Worm (Caenorhabditis elegans) whole organism, L1 larva: ENCODE data around the gene par-5.

ENCODE experiments used
- C04F5.9 ChIP-seq: sonication (generic microtip); optimal IDR thresholded peaks from 2 replicates; lab custom pipeline; 2016; ENCODE audit warnings: missing genetic modification characterization, missing compliant biosample characterization
- C16A3.4 ChIP-seq: fragments of 150-350 bp; optimal IDR thresholded peaks from 2 replicates; lab custom pipeline; 2014; ENCODE audit warnings: missing biosample characterization, missing genetic modification characterization
- C34B4.2 ChIP-seq: sonication (generic microtip); optimal IDR thresholded peaks from 2 replicates; lab custom pipeline; 2017; ENCODE audit warnings: mild to moderate bottlenecking, missing genetic modification characterization, missing compliant biosample characterization
- F16B12.6 ChIP-seq: fragments of 150-350 bp; optimal IDR thresholded peaks from 2 replicates; lab custom pipeline; 2014; ENCODE audit warnings: missing biosample characterization, missing genetic modification characterization
- aha-1 ChIP-seq: fragments of 150-350 bp; optimal IDR thresholded peaks from 2 replicates; lab custom pipeline; 2014; ENCODE audit warnings: missing biosample characterization, missing genetic modification characterization
- alr-1 ChIP-seq: fragments of 200-800 bp; sonication (Bioruptor generic); optimal IDR thresholded peaks from 2 replicates; lab custom pipeline; 2018; ENCODE audit warnings: borderline replicate concordance, mild to moderate bottlenecking, missing genetic modification characterization, missing compliant biosample characterization
- aly-2 ChIP-seq: fragments of 150-350 bp; optimal IDR thresholded peaks from 2 replicates; lab custom pipeline; 2014; ENCODE audit warnings: missing biosample characterization, missing genetic modification characterization
- ama-1 ChIP-seq: fragments of 150-350 bp; optimal IDR thresholded peaks from 2 replicates; lab custom pipeline; 2014
- blmp-1 ChIP-seq: fragments of 150-350 bp; optimal IDR thresholded peaks from 2 replicates; lab custom pipeline; 2014; ENCODE audit warnings: missing biosample characterization, missing genetic modification characterization
- ceh-8 ChIP-seq: fragments of 200-800 bp; sonication (Bioruptor generic); optimal IDR thresholded peaks from 2 replicates; lab custom pipeline; 2018; ENCODE audit warnings: mild to moderate bottlenecking, missing genetic modification characterization, moderate library complexity, missing compliant biosample characterization
- ceh-82 ChIP-seq, 3 experiments: fragments of 150-350 bp in 1 of 3; sonication (generic microtip) in 2 of 3; optimal IDR thresholded peaks; 2 replicates each; lab custom pipeline; 2014 to 2017; ENCODE audit warnings: missing biosample characterization in 3 of 3, missing genetic modification characterization in 3 of 3
- ceh-88 ChIP-seq: fragments of 200-800 bp; sonication (Bioruptor generic); IDR thresholded peaks from 2 replicates; pipeline ENCODE4 v1.3.6; 2022; ENCODE audit warnings: missing genetic modification characterization, missing compliant biosample characterization
- ces-1 ChIP-seq: fragments of 150-350 bp; optimal IDR thresholded peaks from 2 replicates; lab custom pipeline; 2014; ENCODE audit warnings: missing biosample characterization, missing genetic modification reagents, missing genetic modification characterization
- efl-1 ChIP-seq, 4 experiments: fragments of 150-350 bp; optimal IDR thresholded peaks in 3 of 4; peaks in 1 of 4; 1 replicate in 1 of 4; 2 replicates in 3 of 4; lab custom pipeline; 2014; ENCODE audit warnings: missing biosample characterization in 2 of 4, missing genetic modification characterization in 2 of 4, missing genetic modification reagents in 2 of 4
- efl-3 ChIP-seq: fragments of 200-800 bp; sonication (Bioruptor generic); optimal IDR thresholded peaks from 2 replicates; lab custom pipeline; 2018; ENCODE audit warnings: mild to moderate bottlenecking, missing genetic modification characterization, missing compliant biosample characterization
- egl-13 ChIP-seq: sonication (generic microtip); optimal IDR thresholded peaks from 2 replicates; lab custom pipeline; 2016; ENCODE audit warnings: missing genotype, missing genetic modification reagents, missing genetic modification characterization, missing compliant biosample characterization
- egl-27 ChIP-seq, 2 experiments: fragments of 150-350 bp in 1 of 2; sonication (generic microtip); optimal IDR thresholded peaks; 3 replicates each; lab custom pipeline; 2017 to 2018; ENCODE audit warnings: missing biosample characterization in 2 of 2, missing genetic modification characterization in 2 of 2, missing genetic modification reagents in 2 of 2
- elt-2 ChIP-seq: sonication (generic microtip); optimal IDR thresholded peaks from 2 replicates; lab custom pipeline; 2016; ENCODE audit warnings: missing genetic modification characterization, mild to moderate bottlenecking, inconsistent platforms, missing compliant biosample characterization, missing genetic modification reagents
- fkh-10 ChIP-seq: sonication (generic microtip); optimal IDR thresholded peaks from 2 replicates; lab custom pipeline; 2017; ENCODE audit warnings: missing biosample characterization, missing genetic modification reagents, missing genetic modification characterization
- fkh-4 ChIP-seq: sonication (generic microtip); optimal IDR thresholded peaks from 2 replicates; lab custom pipeline; 2016; ENCODE audit warnings: missing compliant biosample characterization, missing genetic modification characterization, borderline replicate concordance
- fos-1 ChIP-seq: fragments of 150-350 bp; optimal IDR thresholded peaks from 2 replicates; lab custom pipeline; 2014; ENCODE audit warnings: missing biosample characterization, missing genetic modification characterization
- irx-1 ChIP-seq: sonication (generic microtip); optimal IDR thresholded peaks from 2 replicates; lab custom pipeline; 2016; ENCODE audit warnings: missing genetic modification characterization, missing compliant biosample characterization
- jun-1 ChIP-seq: fragments of 150-350 bp; optimal IDR thresholded peaks from 2 replicates; lab custom pipeline; 2014; ENCODE audit warnings: missing biosample characterization, missing genetic modification reagents, missing genetic modification characterization
- lin-35 ChIP-seq, 2 experiments: fragments of 150-350 bp; optimal IDR thresholded peaks; 2 replicates each; lab custom pipeline; 2014; ENCODE audit warnings: missing biosample characterization in 2 of 2, missing genetic modification characterization in 2 of 2, missing genetic modification reagents in 2 of 2
- lin-39 ChIP-seq: fragments of 150-350 bp; optimal IDR thresholded peaks from 2 replicates; lab custom pipeline; 2014; ENCODE audit warnings: missing biosample characterization, missing genetic modification reagents, missing genetic modification characterization
- lir-3 ChIP-seq: sonication (generic microtip); optimal IDR thresholded peaks from 2 replicates; lab custom pipeline; 2016; ENCODE audit warnings: mild to moderate bottlenecking, missing genetic modification characterization, moderate library complexity, missing compliant biosample characterization; ENCODE audit not compliant: poor library complexity
- lsy-2 ChIP-seq, 2 experiments: fragments of 150-350 bp; optimal IDR thresholded peaks; 2 replicates each; lab custom pipeline; 2014; ENCODE audit warnings: missing biosample characterization in 2 of 2, missing genetic modification characterization in 2 of 2
- mab-9 ChIP-seq: fragments of 200-800 bp; sonication (Bioruptor generic); IDR thresholded peaks from 2 replicates; pipeline ENCODE4 v1.3.6; 2022; ENCODE audit warnings: missing genetic modification reagents, missing genetic modification characterization, missing compliant biosample characterization
- mef-2 ChIP-seq: fragments of 150-350 bp; optimal IDR thresholded peaks from 2 replicates; lab custom pipeline; 2014; ENCODE audit warnings: missing biosample characterization, missing genetic modification characterization
- nhr-11 ChIP-seq: fragments of 150-350 bp; optimal IDR thresholded peaks from 2 replicates; lab custom pipeline; 2014; ENCODE audit warnings: missing biosample characterization, missing genetic modification characterization
- nhr-12 ChIP-seq: sonication (generic microtip); optimal IDR thresholded peaks from 2 replicates; lab custom pipeline; 2017; ENCODE audit warnings: missing biosample characterization, missing genetic modification characterization
- nhr-19 ChIP-seq: fragments of 200-800 bp; sonication (Bioruptor generic); conservative IDR thresholded peaks from 2 replicates; pipeline ENCODE4 v1.3.6; 2022; ENCODE audit warnings: missing genetic modification characterization, missing compliant biosample characterization
- nhr-237 ChIP-seq: fragments of 150-350 bp; optimal IDR thresholded peaks from 2 replicates; lab custom pipeline; 2014; ENCODE audit warnings: missing biosample characterization, missing genetic modification characterization
- nhr-28 ChIP-seq: fragments of 150-350 bp; optimal IDR thresholded peaks from 2 replicates; lab custom pipeline; 2014; ENCODE audit warnings: missing biosample characterization, missing genetic modification characterization
- nhr-47 ChIP-seq: sonication (generic microtip); optimal IDR thresholded peaks from 2 replicates; lab custom pipeline; 2016; ENCODE audit warnings: mild to moderate bottlenecking, missing genetic modification characterization, moderate library complexity, missing compliant biosample characterization
- nhr-77 ChIP-seq: fragments of 150-350 bp; optimal IDR thresholded peaks from 2 replicates; lab custom pipeline; 2014; ENCODE audit warnings: missing biosample characterization, missing genetic modification characterization
- pag-3 ChIP-seq: sonication (generic microtip); optimal IDR thresholded peaks from 2 replicates; lab custom pipeline; 2017; ENCODE audit warnings: missing genetic modification characterization, mild to moderate bottlenecking, missing compliant biosample characterization, antibody characterized with exemption, borderline replicate concordance; ENCODE audit not compliant: insufficient read depth
- pax-3 ChIP-seq: fragments of 200-800 bp; sonication (Bioruptor generic); optimal IDR thresholded peaks from 2 replicates; lab custom pipeline; 2018; ENCODE audit warnings: mild to moderate bottlenecking, missing genetic modification characterization, moderate library complexity, missing compliant biosample characterization
- pqm-1 ChIP-seq: sonication (generic microtip); optimal IDR thresholded peaks from 3 replicates; lab custom pipeline; 2017; ENCODE audit warnings: missing biosample characterization, missing genetic modification characterization
- snpc-4 ChIP-seq: fragments of 150-350 bp; optimal IDR thresholded peaks from 2 replicates; lab custom pipeline; 2014; ENCODE audit warnings: missing biosample characterization, missing genetic modification characterization
- sptf-1 ChIP-seq: fragments of 150-350 bp; optimal IDR thresholded peaks from 2 replicates; lab custom pipeline; 2014; ENCODE audit warnings: missing biosample characterization, missing genetic modification characterization
- sup-37 ChIP-seq: fragments of 200-800 bp; sonication (Bioruptor generic); optimal IDR thresholded peaks from 2 replicates; lab custom pipeline; 2018; ENCODE audit warnings: mild to moderate bottlenecking, missing genetic modification characterization, missing compliant biosample characterization
- swsn-7 ChIP-seq: sonication (generic microtip); optimal IDR thresholded peaks from 2 replicates; lab custom pipeline; 2016; ENCODE audit warnings: missing genetic modification characterization, missing compliant biosample characterization
- tlp-1 ChIP-seq: fragments of 150-350 bp; optimal IDR thresholded peaks from 2 replicates; lab custom pipeline; 2014; ENCODE audit warnings: missing biosample characterization, missing genetic modification characterization
- unc-30 ChIP-seq: sonication (generic microtip); optimal IDR thresholded peaks from 2 replicates; lab custom pipeline; 2017; ENCODE audit warnings: missing biosample characterization, missing genetic modification characterization
- unc-62 ChIP-seq: fragments of 150-350 bp; optimal IDR thresholded peaks from 2 replicates; lab custom pipeline; 2014; ENCODE audit warnings: missing biosample characterization, missing genetic modification reagents, missing genetic modification characterization
- unc-86 ChIP-seq: sonication (generic microtip); optimal IDR thresholded peaks from 2 replicates; lab custom pipeline; 2016; ENCODE audit warnings: missing genetic modification characterization, missing compliant biosample characterization
- unc-98 ChIP-seq: fragments of 200-800 bp; sonication (Bioruptor generic); IDR thresholded peaks from 2 replicates; pipeline ENCODE4 v1.3.6; 2022; ENCODE audit warnings: missing genetic modification characterization, missing compliant biosample characterization
- vab-15 ChIP-seq: sonication (generic microtip); optimal IDR thresholded peaks from 2 replicates; lab custom pipeline; 2017; ENCODE audit warnings: missing genotype, mild to moderate bottlenecking, missing genetic modification characterization, missing compliant biosample characterization
- xbp-1 ChIP-seq: sonication (generic microtip); optimal IDR thresholded peaks from 2 replicates; lab custom pipeline; 2016; ENCODE audit warnings: missing genetic modification characterization, missing compliant biosample characterization
- zip-4 ChIP-seq: fragments of 200-800 bp; sonication (Bioruptor generic); optimal IDR thresholded peaks from 2 replicates; lab custom pipeline; 2018; ENCODE audit warnings: mild to moderate bottlenecking, missing genetic modification characterization, moderate library complexity, missing compliant biosample characterization
- ztf-4 ChIP-seq: fragments of 150-350 bp; optimal IDR thresholded peaks from 2 replicates; lab custom pipeline; 2014; ENCODE audit warnings: missing biosample characterization, missing genetic modification characterization

Gene par-5

DNA sequence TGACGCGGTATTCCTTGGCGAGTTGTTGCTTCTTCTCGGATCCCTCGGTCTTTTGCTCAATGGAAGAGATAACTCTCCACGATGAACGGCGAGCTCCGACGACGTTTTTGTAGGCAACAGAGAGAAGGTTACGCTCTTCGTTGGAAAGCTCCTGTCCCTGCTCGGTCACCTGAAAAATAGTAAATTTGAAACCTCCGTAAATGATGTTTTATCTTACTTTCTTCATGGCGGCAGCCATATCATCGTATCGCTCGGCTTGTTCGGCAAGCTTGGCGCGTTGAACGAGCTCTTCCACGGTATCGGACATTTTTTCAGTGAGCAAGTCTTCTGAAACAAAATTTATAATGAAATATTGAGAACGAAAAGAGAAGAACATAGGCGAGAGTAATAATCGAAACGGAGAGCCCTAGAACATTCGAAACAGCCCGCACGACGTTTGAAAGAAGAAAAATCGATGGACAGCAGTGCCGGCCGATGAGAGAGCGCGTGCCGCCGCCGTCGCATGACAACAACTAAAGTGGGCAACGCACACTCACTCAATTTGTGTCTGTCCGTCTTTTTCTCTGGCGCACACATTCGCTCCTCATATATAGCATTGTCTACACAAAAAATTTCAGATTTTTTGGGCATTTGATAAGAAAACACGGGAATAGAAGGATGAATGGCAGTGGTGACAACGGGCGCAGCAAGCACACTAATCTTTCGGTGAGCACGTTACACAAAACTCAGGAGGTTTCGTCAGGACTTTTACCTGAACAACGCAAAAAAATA, at the start of gene par-5, which contains the start of gene M117.3:
TSS of gene par-5 (minus strand) at position 334 of the 771 bp plus-strand sequence.
TSS of gene M117.3 (plus strand) at position 616 of the 771 bp plus-strand sequence.
- TF ChIP-seq unc-86 (tag; lab: Kevin White, UChicago) (peak; percentile 72), pag-3 (tag; lab: Kevin White, UChicago) (no peak), pax-3 (tag; lab: Kevin White, UChicago) (no peak), unc-62 (GFP tag; lab: Kevin White, UChicago) (no peak), jun-1 (peak; percentile 44), snpc-4 (no peak), C16A3.4 (tag; lab: Kevin White, UChicago) (peak; percentile 53), tlp-1 (tag; lab: Kevin White, UChicago) (no peak), blmp-1 (tag; lab: Kevin White, UChicago) (no peak), ztf-4 (peak; percentile 62), sptf-1 (tag; lab: Kevin White, UChicago) (no peak), egl-27 (tag; optimal IDR thresholded peaks at IDR 0.05; lab: Kevin White, UChicago) (no peak), lin-39 (tag; lab: Kevin White, UChicago) (no peak), aly-2 (no peak), C34B4.2 (tag; lab: Kevin White, UChicago) (no peak), mef-2 (tag; lab: Kevin White, UChicago) (peak; percentile 0), C04F5.9 (no peak), nhr-28 (tag; lab: Kevin White, UChicago) (no peak), lir-3 (tag; lab: Kevin White, UChicago) (peak; percentile 51), xbp-1 (tag; lab: Kevin White, UChicago) (peak; percentile 54), lsy-2 (tag; optimal IDR thresholded peaks at IDR 0.05; lab: Kevin White, UChicago) (peak; percentile 42 to 76), sup-37 (GFP tag; lab: Kevin White, UChicago) (no peak), nhr-237 (tag; lab: Kevin White, UChicago) (no peak), unc-30 (tag; lab: Kevin White, UChicago) (no peak), irx-1 (tag; lab: Kevin White, UChicago) (peak; percentile 31), ceh-8 (peak; percentile 40), vab-15 (tag; lab: Kevin White, UChicago) (no peak), nhr-12 (tag; lab: Kevin White, UChicago) (no peak), alr-1 (tag; lab: Kevin White, UChicago) (no peak), efl-1 (optimal IDR thresholded peaks at IDR 0.05; lab: Kevin White, UChicago) (peak; percentile 53 to 62), efl-1 (GFP tag; optimal IDR thresholded peaks at IDR 0.05 in 1 of 2; lab: Kevin White, UChicago) (peak; percentile 57 to 90), aha-1 (tag; lab: Kevin White, UChicago) (no peak), swsn-7 (tag; lab: Kevin White, UChicago) (peak; percentile 72), mab-9 (GFP tag; lab: Robert Waterston, UW) (peak; percentile 66; the same call in 1 of the 2 replicates), fos-1 (peak; percentile 59), ceh-88 (GFP tag; lab: Robert Waterston, UW) (peak; percentile 48; the same call in 1 of the 2 replicates), nhr-77 (no peak), nhr-11 (no peak), nhr-47 (tag; lab: Kevin White, UChicago) (peak; percentile 79), nhr-19 (GFP tag; lab: Robert Waterston, UW) (peak; percentile 46), lin-35 (GFP tag; optimal IDR thresholded peaks at IDR 0.05; lab: Kevin White, UChicago) (peak; percentile 63 to 71), fkh-4 (no peak), unc-98 (no peak), ama-1 (lab: Kevin White, UChicago) (no peak), pqm-1 (no peak), ces-1 (no peak), fkh-10 (GFP tag; lab: Kevin White, UChicago) (peak; percentile 70), F16B12.6 (tag; lab: Kevin White, UChicago) (no peak), egl-13 (tag; lab: Kevin White, UChicago) (peak; percentile 68), elt-2 (tag; lab: Kevin White, UChicago) (peak; percentile 64), efl-3 (GFP tag; lab: Kevin White, UChicago) (no peak), zip-4 (no peak), ceh-82 (tag; optimal IDR thresholded peaks at IDR 0.05; lab: Kevin White, UChicago) (peak; percentile 49 to 72 (median 69))
